Fruit fly (Drosophila melanogaster): ENCODE measurements around the gene Sid.

Sid gene

dm6 chr3R:28630092-28630491 is 40.4 kb upstream of the Sid start (continued):
- TF ChIP-seq unpg (GFP tag; optimal IDR thresholded peaks at IDR 0.05): no peak
- TF ChIP-seq CG17802 (tag; optimal IDR thresholded peaks at IDR 0.05): no peak
- peak; percentile 20 for TF ChIP-seq dmrt99B (tag; optimal IDR thresholded peaks at IDR 0.05)
- no peak for TF ChIP-seq dmrt11E (tag; optimal IDR thresholded peaks at IDR 0.05)
- TF ChIP-seq fd96Cb (tag; optimal IDR thresholded peaks at IDR 0.05): peak; percentile 18
- peak; percentile 42 for TF ChIP-seq CG18262 (tag; optimal IDR thresholded peaks at IDR 0.05)
- peak in 1 of 2 experiments; percentile 11 for TF ChIP-seq bsh (GFP tag; optimal IDR thresholded peaks at IDR 0.05)
- TF ChIP-seq CG17186 (GFP tag; optimal IDR thresholded peaks at IDR 0.05): no peak
- no peak for TF ChIP-seq Dip3 (GFP tag; optimal IDR thresholded peaks at IDR 0.05)
- TF ChIP-seq D (optimal IDR thresholded peaks at IDR 0.05): no peak
- TF ChIP-seq D (GFP tag; optimal IDR thresholded peaks at IDR 0.05): peak; percentile 33
- TF ChIP-seq CG14710 (tag; optimal IDR thresholded peaks at IDR 0.05): peak; percentile 24
- TF ChIP-seq pnt (GFP tag; optimal IDR thresholded peaks at IDR 0.05): no peak
- TF ChIP-seq CG1024 (GFP tag; IDR thresholded peaks at IDR 0.05): no peak
- no peak for TF ChIP-seq CG11723 (GFP tag; optimal IDR thresholded peaks at IDR 0.05)
- TF ChIP-seq CG8281 (tag; optimal IDR thresholded peaks at IDR 0.05): no peak
- no peak for TF ChIP-seq abd-A (tag; optimal IDR thresholded peaks at IDR 0.05)
- no peak for TF ChIP-seq Pdp1 (GFP tag; optimal IDR thresholded peaks at IDR 0.05)
- 0 out of 2 replicates have a peak, but pooled peaks have one; percentile 9 for TF ChIP-seq sisA (GFP tag; IDR thresholded peaks at IDR 0.05)
- no peak for TF ChIP-seq HmgZ (tag; optimal IDR thresholded peaks at IDR 0.05)
- no peak for TF ChIP-seq sqz (GFP tag; optimal IDR thresholded peaks at IDR 0.05)
- TF ChIP-seq phol (tag; optimal IDR thresholded peaks at IDR 0.05): peak; percentile 28
- TF ChIP-seq sens (GFP tag): peak; percentile 39
- TF ChIP-seq danr (GFP tag; IDR thresholded peaks at IDR 0.05): no peak
- no peak for TF ChIP-seq en (GFP tag; optimal IDR thresholded peaks at IDR 0.05)
- TF ChIP-seq CG1832 (GFP tag; optimal IDR thresholded peaks at IDR 0.05): no peak
- peak; percentile 1 for TF ChIP-seq CG4820 (GFP tag; optimal IDR thresholded peaks at IDR 0.05)
- TF ChIP-seq eve (GFP tag; optimal IDR thresholded peaks at IDR 0.05): no peak
- no peak for TF ChIP-seq CG12219 (GFP tag; optimal IDR thresholded peaks at IDR 0.05)
- no peak for TF ChIP-seq br (optimal IDR thresholded peaks at IDR 0.05)
- TF ChIP-seq ac (GFP tag; optimal IDR thresholded peaks at IDR 0.05): no peak
- peak; percentile 22 for TF ChIP-seq CG7839 (tag; optimal IDR thresholded peaks at IDR 0.05)
- TF ChIP-seq CG4707 (GFP tag; optimal IDR thresholded peaks at IDR 0.05): no peak
- TF ChIP-seq CG11695 (GFP tag; IDR thresholded peaks at IDR 0.05): no peak
- TF ChIP-seq CG6175 (GFP tag; IDR thresholded peaks at IDR 0.05): no peak
- no peak for TF ChIP-seq caup (GFP tag; optimal IDR thresholded peaks at IDR 0.05; ENCODE audit: severe bottlenecking)
- peak; percentile 28 for TF ChIP-seq CG10979 (tag; optimal IDR thresholded peaks at IDR 0.05)
- peak; percentile 97 for TF ChIP-seq D19A (tag; optimal IDR thresholded peaks at IDR 0.05)
- no peak for TF ChIP-seq CG4424 (GFP tag; optimal IDR thresholded peaks at IDR 0.05)
- TF ChIP-seq eyg (GFP tag; optimal IDR thresholded peaks at IDR 0.05): no peak
- TF ChIP-seq CG14965 (GFP tag; optimal IDR thresholded peaks at IDR 0.05; ENCODE audit: borderline replicate concordance): no peak
- no peak for TF ChIP-seq CG14014 (GFP tag; IDR thresholded peaks at IDR 0.05)
- peak in 1 of 3 experiments; percentile 30 for TF ChIP-seq lola (GFP tag; optimal IDR thresholded peaks at IDR 0.05)
- no peak for TF ChIP-seq lilli (GFP tag; optimal IDR thresholded peaks at IDR 0.05)
- no peak for TF ChIP-seq Antp (GFP tag; optimal IDR thresholded peaks at IDR 0.05)
- TF ChIP-seq CG1233 (GFP tag; optimal IDR thresholded peaks at IDR 0.05): peak; percentile 8
- 0 out of 3 replicates have a peak, but pooled peaks have one; percentile 37 for TF ChIP-seq ci (GFP tag; IDR thresholded peaks at IDR 0.05)
- TF ChIP-seq CG13775 (GFP tag; optimal IDR thresholded peaks at IDR 0.05): no peak
- no peak for TF ChIP-seq CG8089 (GFP tag; optimal IDR thresholded peaks at IDR 0.05)
- TF ChIP-seq CG11456 (GFP tag; IDR thresholded peaks at IDR 0.05): no peak
- no peak for TF ChIP-seq wor (GFP tag; IDR thresholded peaks at IDR 0.05)
